Fruit fly (Drosophila melanogaster) whole organism, prepupa: Measurements from ENCODE around the gene CG10638.

ENCODE experiments used
- Eip93F ChIP-seq: fragments of 200-800 bp; sonication (Bioruptor generic); optimal IDR thresholded peaks from 2 replicates; lab custom pipeline; 2016; ENCODE audit warnings: missing biosample characterization, mild to moderate bottlenecking, missing genetic modification characterization
- Sox15 ChIP-seq: fragments of 200-800 bp; sonication (Bioruptor generic); optimal IDR thresholded peaks from 3 replicates; lab custom pipeline; 2016; ENCODE audit warnings: missing biosample characterization, missing genetic modification characterization
- topi ChIP-seq: fragments of 200-800 bp; sonication (Bioruptor generic); optimal IDR thresholded peaks from 3 replicates; lab custom pipeline; 2016; ENCODE audit warnings: missing biosample characterization, missing genetic modification characterization

- TF ChIP-seq Sox15 (no peak), topi (GFP tag; lab: Kevin White, UChicago) (no peak), Eip93F (no peak)
Measured at dm6 chr3L:12461953-12462352, 39.2 kb downstream of the CG10638 start.
